Worm (Caenorhabditis elegans): ENCODE results near the gene crt-1.
"Not testable (repeated sequence)": the region's sequence is repeated elsewhere in the genome, so short reads cannot be mapped to it uniquely, and the experiment has no call there.

Gene crt-1

ce11 chrV:6105374-6105773, 5.0 kb upstream of the crt-1 start, which contains the start of gene atf-8:
TSS of gene atf-8 (plus strand) at chrV:6105607.
- TF ChIP-seq flt-1 (GFP tag; IDR thresholded peaks at IDR 0.05) = no peak
- no peak for TF ChIP-seq ztf-29 (GFP tag; IDR thresholded peaks at IDR 0.05)
- no peak for TF ChIP-seq tab-1 (GFP tag; IDR thresholded peaks at IDR 0.05)
- no peak for TF ChIP-seq T22C8.4 (GFP tag; IDR thresholded peaks at IDR 0.05)
- no peak for TF ChIP-seq ztf-23 (GFP tag; IDR thresholded peaks at IDR 0.05)
- no peak for TF ChIP-seq cog-1 (tag; optimal IDR thresholded peaks at IDR 0.05)
- TF ChIP-seq med-1 (GFP tag; optimal IDR thresholded peaks at IDR 0.05; ENCODE audit: insufficient read depth) = no peak
- no peak for TF ChIP-seq klf-2 (GFP tag; conservative IDR thresholded peaks at IDR 0.05)
- TF ChIP-seq ref-1 (GFP tag; conservative IDR thresholded peaks at IDR 0.05) = no peak

ce11 chrV:6103429-6103828, 3.1 kb upstream of the crt-1 start, which contains the start of gene Y38A10A.11:
TSS of gene Y38A10A.11 (minus strand) at chrV:6103529.
- TF ChIP-seq ref-1 (GFP tag; conservative IDR thresholded peaks at IDR 0.05) = no peak
- no peak for TF ChIP-seq T22C8.4 (GFP tag; IDR thresholded peaks at IDR 0.05)
- no peak for TF ChIP-seq med-1 (GFP tag; optimal IDR thresholded peaks at IDR 0.05; ENCODE audit: insufficient read depth)
- no peak for TF ChIP-seq cog-1 (tag; optimal IDR thresholded peaks at IDR 0.05)
- no peak for TF ChIP-seq tab-1 (GFP tag; IDR thresholded peaks at IDR 0.05)
- no peak for TF ChIP-seq klf-2 (GFP tag; conservative IDR thresholded peaks at IDR 0.05)
- no peak for TF ChIP-seq ztf-29 (GFP tag; IDR thresholded peaks at IDR 0.05)
- no peak for TF ChIP-seq flt-1 (GFP tag; IDR thresholded peaks at IDR 0.05)
- no peak for TF ChIP-seq ztf-23 (GFP tag; IDR thresholded peaks at IDR 0.05)

- TF ChIP-seq ref-1 (GFP tag; conservative IDR thresholded peaks at IDR 0.05) (no peak), klf-2 (GFP tag; conservative IDR thresholded peaks at IDR 0.05) (no peak), med-1 (GFP tag; optimal IDR thresholded peaks at IDR 0.05; ENCODE audit: insufficient read depth) (no peak), flt-1 (GFP tag; IDR thresholded peaks at IDR 0.05) (no peak), ztf-23 (GFP tag; IDR thresholded peaks at IDR 0.05) (no peak), cog-1 (tag; optimal IDR thresholded peaks at IDR 0.05) (no peak), T22C8.4 (GFP tag; IDR thresholded peaks at IDR 0.05) (no peak), ztf-29 (GFP tag; IDR thresholded peaks at IDR 0.05) (no peak), tab-1 (GFP tag; IDR thresholded peaks at IDR 0.05) (no peak)
Observed at ce11 chrV:6101243-6101898, 1.0 kb upstream of the crt-1 start.

ce11 chrV:6099634-6100033, 708 bp downstream of the crt-1 start:
- TF ChIP-seq flt-1 (GFP tag; IDR thresholded peaks at IDR 0.05) = no peak
- TF ChIP-seq tab-1 (GFP tag; IDR thresholded peaks at IDR 0.05) = 0 out of 2 replicates have a peak, but pooled peaks have one; percentile 5
- no peak for TF ChIP-seq ztf-23 (GFP tag; IDR thresholded peaks at IDR 0.05)
- no peak for TF ChIP-seq cog-1 (tag; optimal IDR thresholded peaks at IDR 0.05)

ce11 chrV:6098755-6099155, 1.6 kb downstream of the crt-1 start:
- TF ChIP-seq klf-2 (GFP tag; conservative IDR thresholded peaks at IDR 0.05) = no peak
- TF ChIP-seq ztf-23 (GFP tag; IDR thresholded peaks at IDR 0.05) = no peak
- TF ChIP-seq ref-1 (GFP tag; conservative IDR thresholded peaks at IDR 0.05) = no peak
- TF ChIP-seq tab-1 (GFP tag; IDR thresholded peaks at IDR 0.05) = no peak
- no peak for TF ChIP-seq T22C8.4 (GFP tag; IDR thresholded peaks at IDR 0.05)
- TF ChIP-seq med-1 (GFP tag; optimal IDR thresholded peaks at IDR 0.05; ENCODE audit: insufficient read depth) = peak; percentile 4
- TF ChIP-seq cog-1 (tag; optimal IDR thresholded peaks at IDR 0.05) = no peak
- TF ChIP-seq ztf-29 (GFP tag; IDR thresholded peaks at IDR 0.05) = no peak
- 0 out of 2 replicates have a peak, but pooled peaks have one; percentile 27 for TF ChIP-seq flt-1 (GFP tag; IDR thresholded peaks at IDR 0.05)

- TF ChIP-seq ref-1 (GFP tag; conservative IDR thresholded peaks at IDR 0.05) (no peak), med-1 (GFP tag; optimal IDR thresholded peaks at IDR 0.05; ENCODE audit: insufficient read depth) (no peak), cog-1 (tag; optimal IDR thresholded peaks at IDR 0.05) (no peak), T22C8.4 (GFP tag; IDR thresholded peaks at IDR 0.05) (no peak), tab-1 (GFP tag; IDR thresholded peaks at IDR 0.05) (no peak), ztf-29 (GFP tag; IDR thresholded peaks at IDR 0.05) (no peak), ztf-23 (GFP tag; IDR thresholded peaks at IDR 0.05) (no peak), klf-2 (GFP tag; conservative IDR thresholded peaks at IDR 0.05) (no peak), flt-1 (GFP tag; IDR thresholded peaks at IDR 0.05) (no peak)
Observed at ce11 chrV:6096559-6097155, 3.7 kb downstream of the crt-1 start, which contains the start of gene smut-1. TSS of gene smut-1 (plus strand) at chrV:6097105.

ce11 chrV:6095829-6096228, 4.5 kb downstream of the crt-1 start, which contains the start of gene Y38A10A.7:
TSS of gene Y38A10A.7 (plus strand) at chrV:6096197.
- TF ChIP-seq ztf-23 (GFP tag; IDR thresholded peaks at IDR 0.05) (no peak), klf-2 (GFP tag; conservative IDR thresholded peaks at IDR 0.05) (no peak), flt-1 (GFP tag; IDR thresholded peaks at IDR 0.05) (no peak), T22C8.4 (GFP tag; IDR thresholded peaks at IDR 0.05) (no peak), med-1 (GFP tag; optimal IDR thresholded peaks at IDR 0.05; ENCODE audit: insufficient read depth) (no peak), ref-1 (GFP tag; conservative IDR thresholded peaks at IDR 0.05) (no peak), tab-1 (GFP tag; IDR thresholded peaks at IDR 0.05) (no peak), cog-1 (tag; optimal IDR thresholded peaks at IDR 0.05) (no peak), ztf-29 (GFP tag; IDR thresholded peaks at IDR 0.05) (no peak)

ce11 chrV:6088977-6089376, 11.4 kb downstream of the crt-1 start:
- peak; percentile 23; the same call in 1 of the 2 replicates for TF ChIP-seq flt-1 (GFP tag; IDR thresholded peaks at IDR 0.05)

ce11 chrV:6072190-6072589, 28.2 kb downstream of the crt-1 start:
- 0 out of 2 replicates have a peak, but pooled peaks have one; percentile 9 for TF ChIP-seq flt-1 (GFP tag; IDR thresholded peaks at IDR 0.05)

- not testable (repeated sequence) for TF ChIP-seq ztf-23 (GFP tag; IDR thresholded peaks at IDR 0.05); cog-1 (tag; optimal IDR thresholded peaks at IDR 0.05); ref-1 (GFP tag; conservative IDR thresholded peaks at IDR 0.05)
Observed at ce11 chrV:6069968-6070367, 30.4 kb downstream of the crt-1 start, which contains the start of gene fbxa-214. TSS of gene fbxa-214 (minus strand) at chrV:6070068.
